Fruit fly (Drosophila melanogaster) whole organism: Measurements from ENCODE around the gene CG18599.

Experiments
- CG8478 ChIP-seq: fragments of >200 bp; optimal IDR thresholded peaks from 2 replicates; lab custom pipeline; 2018; ENCODE audit warnings: inconsistent platforms
- Dll ChIP-seq: fragments of >200 bp; optimal IDR thresholded peaks from 2 replicates; lab custom pipeline; 2017
- EcR ChIP-seq, 2 experiments: fragments of >200 bp; optimal IDR thresholded peaks; 2 replicates each; lab custom pipeline; 2017; ENCODE audit warnings: missing biosample characterization in 2 of 2, missing genetic modification characterization in 2 of 2, missing genetic modification reagents in 2 of 2
- pan ChIP-seq: fragments of >200 bp; optimal IDR thresholded peaks from 2 replicates; lab custom pipeline; 2017
- psq ChIP-seq: fragments of >200 bp; optimal IDR thresholded peaks from 2 replicates; lab custom pipeline; 2017
- usp ChIP-seq: fragments of >200 bp; optimal IDR thresholded peaks from 2 replicates; lab custom pipeline; 2017; ENCODE audit warnings: missing biosample characterization, missing genetic modification characterization, mixed read lengths

Gene CG18599

dm6 chr3R:18260016-18260415 lies 7.6 kb upstream of the CG18599 start:
- TF ChIP-seq psq (lab: Kevin White, UChicago), result no peak
- no peak for TF ChIP-seq EcR (GFP tag; optimal IDR thresholded peaks at IDR 0.05; lab: Kevin White, UChicago)
- no peak for TF ChIP-seq pan (lab: Kevin White, UChicago)
- TF ChIP-seq CG8478 (lab: Kevin White, UChicago), result no peak
- no peak for TF ChIP-seq usp
- no peak for TF ChIP-seq Dll

DNA sequence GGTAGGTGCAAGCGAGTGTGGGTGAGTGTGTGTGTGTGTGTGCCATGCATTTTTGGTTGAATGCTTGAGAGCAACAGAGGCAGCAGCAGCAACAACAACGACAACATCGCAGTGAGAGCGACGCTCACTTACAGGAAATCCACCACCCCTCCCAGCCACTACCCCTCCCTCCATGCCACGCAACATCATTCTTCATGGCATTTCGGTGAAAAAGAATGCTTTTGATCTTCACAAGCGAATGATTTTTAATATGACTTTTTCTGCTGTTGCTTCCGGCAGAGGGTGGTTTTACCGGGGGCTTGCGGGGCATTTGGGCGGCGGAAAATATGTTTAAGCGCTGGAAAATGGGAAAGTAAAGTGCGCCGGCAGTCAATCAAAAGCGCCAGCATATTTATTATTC lies 6.0 kb upstream of the CG18599 start:
- TF ChIP-seq EcR (GFP tag; optimal IDR thresholded peaks at IDR 0.05; lab: Kevin White, UChicago) (no peak), pan (lab: Kevin White, UChicago) (no peak), usp (no peak), psq (lab: Kevin White, UChicago) (no peak), Dll (no peak), CG8478 (lab: Kevin White, UChicago) (no peak)

DNA sequence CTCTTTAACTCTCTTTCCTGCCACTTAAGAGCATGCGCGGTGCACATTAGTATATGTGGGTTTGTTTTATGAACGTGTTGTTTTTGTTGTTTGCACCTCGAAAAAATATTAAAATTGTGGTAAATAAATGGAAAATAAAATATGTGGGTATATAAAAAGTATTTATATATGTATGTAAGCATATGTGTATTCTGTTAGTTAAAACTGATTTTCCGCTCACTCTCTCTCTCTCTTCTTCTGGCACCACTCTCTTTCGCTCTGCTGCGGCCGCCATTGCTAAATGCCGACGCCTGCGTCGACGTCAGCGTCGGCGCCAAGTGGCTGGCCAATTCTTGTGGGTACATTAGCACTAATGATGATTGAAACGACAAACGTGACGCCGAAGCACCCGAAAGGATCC lies 2.3 kb upstream of the CG18599 start:
- TF ChIP-seq Dll (no peak), psq (lab: Kevin White, UChicago) (no peak), pan (lab: Kevin White, UChicago) (no peak), usp (no peak), CG8478 (lab: Kevin White, UChicago) (no peak), EcR (GFP tag; optimal IDR thresholded peaks at IDR 0.05; lab: Kevin White, UChicago) (no peak)

- TF ChIP-seq EcR (GFP tag; optimal IDR thresholded peaks at IDR 0.05; lab: Kevin White, UChicago) (no peak), Dll (no peak), pan (lab: Kevin White, UChicago) (no peak), CG8478 (lab: Kevin White, UChicago) (no peak), usp (no peak), psq (lab: Kevin White, UChicago) (no peak)
Measured at dm6 chr3R:18266665-18267064, 924 bp upstream of the CG18599 start.

dm6 chr3R:18269744-18270348 lies 2.3 kb downstream of the CG18599 start:
- TF ChIP-seq pan (lab: Kevin White, UChicago) (no peak), psq (lab: Kevin White, UChicago) (no peak), CG8478 (lab: Kevin White, UChicago) (no peak)

DNA sequence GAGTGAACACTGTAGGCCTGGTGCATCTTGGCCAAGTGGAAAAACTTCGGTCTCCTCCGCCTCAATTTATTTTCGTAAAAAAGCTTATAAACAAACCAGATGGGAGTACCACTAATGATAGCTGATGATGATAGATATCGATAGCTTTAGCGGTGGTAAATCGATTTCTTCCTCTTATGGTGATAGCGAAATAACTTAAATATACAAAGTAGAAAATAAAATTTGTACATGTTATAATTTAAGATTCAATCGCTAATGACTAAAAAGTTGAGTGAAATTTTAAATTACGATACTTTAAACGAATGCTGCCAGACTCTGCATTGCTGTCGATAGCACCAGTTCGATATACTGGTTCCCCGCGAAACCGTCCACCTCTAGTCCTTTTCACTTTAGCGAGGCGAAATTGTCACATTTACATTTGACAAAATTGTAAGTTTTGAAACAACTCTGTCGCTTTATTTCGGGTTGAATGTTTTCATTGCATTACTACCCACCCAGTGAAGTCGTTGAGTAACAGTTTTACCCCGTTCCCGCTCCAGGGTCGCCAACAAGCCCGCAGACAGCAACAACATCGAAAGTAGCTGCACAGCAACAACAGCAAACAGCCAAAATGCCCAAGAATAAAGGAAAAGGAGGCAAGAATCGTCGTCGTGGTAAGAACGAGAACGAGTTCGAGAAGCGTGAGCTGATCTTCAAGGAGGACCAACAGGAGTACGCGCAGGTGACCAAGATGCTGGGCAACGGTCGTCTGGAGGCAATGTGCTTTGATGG lies 6.9 kb downstream of the CG18599 start, which contains the start of the genes Vps39 and eIF1A:
TSS of gene Vps39 (minus strand) at position 119 of the 771 bp plus-strand sequence.
TSS of gene eIF1A (plus strand) at position 338 of the 771 bp plus-strand sequence.
- TF ChIP-seq CG8478 (lab: Kevin White, UChicago) (no peak), usp (no peak), Dll (no peak), psq (lab: Kevin White, UChicago) (no peak), EcR (GFP tag; optimal IDR thresholded peaks at IDR 0.05; lab: Kevin White, UChicago) (no peak), pan (lab: Kevin White, UChicago) (no peak)

- TF ChIP-seq EcR (GFP tag; optimal IDR thresholded peaks at IDR 0.05; lab: Kevin White, UChicago), result no peak
- TF ChIP-seq pan (lab: Kevin White, UChicago), result no peak
- TF ChIP-seq psq (lab: Kevin White, UChicago), result no peak
- no peak for TF ChIP-seq CG8478 (lab: Kevin White, UChicago)
- TF ChIP-seq Dll, result no peak
- TF ChIP-seq usp, result no peak
Measured at dm6 chr3R:18275113-18275782, 7.7 kb downstream of the CG18599 start.

DNA sequence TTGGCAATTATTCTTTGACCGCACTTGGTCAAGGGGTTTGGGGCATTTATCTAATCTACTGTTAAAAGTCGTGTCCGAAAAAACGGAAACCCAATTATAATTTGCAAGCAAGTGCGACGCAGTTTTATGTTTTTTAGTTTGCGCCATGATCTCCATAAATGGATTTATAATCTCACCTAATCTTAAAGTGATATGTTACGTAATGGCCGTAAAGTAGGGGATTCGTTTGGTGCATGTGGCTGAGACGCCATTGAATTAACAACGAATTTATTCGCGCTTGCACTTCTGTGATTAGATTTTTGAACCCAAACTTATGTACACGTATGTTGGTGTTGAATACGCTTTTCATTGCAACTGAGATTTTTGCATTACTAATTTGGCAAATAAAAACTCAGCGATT lies 9.1 kb downstream of the CG18599 start:
- TF ChIP-seq psq (lab: Kevin White, UChicago) (no peak), CG8478 (lab: Kevin White, UChicago) (no peak)

DNA sequence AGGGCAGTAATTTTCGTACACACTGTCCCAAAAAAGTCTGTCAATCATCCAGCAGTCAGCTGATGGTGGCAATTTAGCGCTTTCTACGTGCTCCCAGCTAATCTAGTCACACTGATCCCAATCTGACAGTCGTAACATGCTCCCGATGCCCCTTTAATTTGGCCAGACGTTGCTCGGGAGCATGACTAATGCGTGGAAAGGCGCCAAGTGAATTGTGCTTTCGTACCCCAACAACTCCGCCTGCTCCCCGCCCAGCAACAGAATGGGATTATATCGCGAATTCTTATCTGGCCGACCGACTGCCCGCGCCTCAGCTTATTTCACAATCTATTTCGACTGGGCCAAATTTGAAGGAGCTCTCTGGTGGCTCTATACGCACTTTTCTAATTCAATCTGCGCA lies 9.8 kb downstream of the CG18599 start:
- TF ChIP-seq usp (no peak), CG8478 (lab: Kevin White, UChicago) (no peak), EcR (GFP tag; optimal IDR thresholded peaks at IDR 0.05; lab: Kevin White, UChicago) (no peak), pan (lab: Kevin White, UChicago) (no peak), Dll (no peak), psq (lab: Kevin White, UChicago) (no peak)

- TF ChIP-seq psq (lab: Kevin White, UChicago), result no peak
- TF ChIP-seq EcR (GFP tag; optimal IDR thresholded peaks at IDR 0.05; lab: Kevin White, UChicago), result no peak
- no peak for TF ChIP-seq Dll
- no peak for TF ChIP-seq pan (lab: Kevin White, UChicago)
- TF ChIP-seq CG8478 (lab: Kevin White, UChicago), result no peak
- no peak for TF ChIP-seq usp
Measured at dm6 chr3R:18279494-18279893, 11.9 kb downstream of the CG18599 start, which contains the start of gene CG7142. Gene CG7142 (minus strand): TSS chr3R:18279522.

DNA sequence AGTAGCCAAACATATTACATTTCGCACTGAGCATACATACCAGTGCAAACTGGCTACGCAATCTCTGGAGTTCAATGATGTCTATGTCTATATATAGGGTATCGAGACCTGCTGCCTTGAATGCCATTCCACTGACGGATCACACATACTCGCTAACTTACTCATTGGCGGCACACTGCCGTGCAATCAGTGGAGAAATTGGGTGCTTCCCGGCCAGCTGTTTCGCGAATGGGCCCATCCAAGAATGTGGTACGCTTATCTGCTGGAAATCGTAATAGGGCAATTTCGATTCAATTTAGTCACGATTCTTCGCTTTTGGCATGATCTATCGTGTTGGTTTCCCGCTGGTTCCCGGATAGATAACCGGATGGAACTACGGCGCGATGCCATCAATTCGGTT lies 12.5 kb downstream of the CG18599 start:
- TF ChIP-seq psq (lab: Kevin White, UChicago) (no peak), CG8478 (lab: Kevin White, UChicago) (no peak), pan (lab: Kevin White, UChicago) (no peak), usp (no peak), Dll (no peak), EcR (GFP tag; optimal IDR thresholded peaks at IDR 0.05; lab: Kevin White, UChicago) (no peak)
